Fruit fly (Drosophila melanogaster) whole organism, embryonic: ENCODE data around the gene wam.
A peak's percentile ranks its signal among the peaks of the same experiment; 100 is the strongest.

Experiments
- Awh ChIP-seq: fragments of 200-800 bp; sonication (Bioruptor generic); IDR thresholded peaks from 2 replicates; pipeline ENCODE4, ENCODE4 v1.3.6; 2022; ENCODE audit warnings: missing biosample characterization, missing genetic modification characterization
- CG10462 ChIP-seq: fragments of 200-800 bp; sonication (Bioruptor generic); optimal IDR thresholded peaks from 2 replicates; lab custom pipeline; 2016; ENCODE audit warnings: missing biosample characterization, missing genetic modification characterization
- CG1233 ChIP-seq: fragments of 200-800 bp; sonication (Bioruptor generic); optimal IDR thresholded peaks from 4 replicates; lab custom pipeline; 2018; ENCODE audit warnings: missing biosample characterization, mild to moderate bottlenecking, missing genetic modification characterization
- CG12942 ChIP-seq: fragments of 200-800 bp; sonication (Bioruptor generic); optimal IDR thresholded peaks from 3 replicates; lab custom pipeline; 2016; ENCODE audit warnings: missing biosample characterization, missing genetic modification characterization
- CG13296 ChIP-seq: fragments of 200-800 bp; sonication (Bioruptor generic); optimal IDR thresholded peaks from 3 replicates; lab custom pipeline; 2018; ENCODE audit warnings: missing biosample characterization, mild to moderate bottlenecking, missing genetic modification characterization
- CG14860 ChIP-seq: fragments of 200-800 bp; sonication (Bioruptor generic); IDR thresholded peaks from 3 replicates; pipeline ENCODE4 v1.3.6; 2022; ENCODE audit warnings: missing biosample characterization, missing genetic modification characterization; ENCODE audit not compliant: partially characterized antibody
- CG15514 ChIP-seq: fragments of 200-800 bp; sonication (Bioruptor generic); optimal IDR thresholded peaks from 3 replicates; lab custom pipeline; 2017; ENCODE audit warnings: missing biosample characterization, missing genetic modification characterization, mild to moderate bottlenecking, moderate library complexity, missing genetic modification reagents
- CG17829 ChIP-seq: fragments of 200-800 bp; optimal IDR thresholded peaks from 2 replicates; lab custom pipeline; 2019; ENCODE audit warnings: missing biosample characterization, mild to moderate bottlenecking, missing genetic modification characterization, moderate library complexity
- CG18262 ChIP-seq: fragments of 200-800 bp; optimal IDR thresholded peaks from 3 replicates; lab custom pipeline; 2019; ENCODE audit warnings: missing biosample characterization, mild to moderate bottlenecking, missing genetic modification characterization, moderate library complexity
- CG2202 ChIP-seq: fragments of 200-800 bp; sonication (Bioruptor generic); optimal IDR thresholded peaks from 2 replicates; lab custom pipeline; 2018; ENCODE audit warnings: missing biosample characterization, mild to moderate bottlenecking, missing genetic modification characterization
- CG33213 ChIP-seq: fragments of 200-800 bp; sonication (Bioruptor generic); optimal IDR thresholded peaks from 3 replicates; lab custom pipeline; 2016; ENCODE audit warnings: missing biosample characterization, missing genetic modification characterization
- CG3838 ChIP-seq: fragments of 200-800 bp; sonication (Bioruptor generic); optimal IDR thresholded peaks from 3 replicates; lab custom pipeline; 2016; ENCODE audit warnings: missing biosample characterization, missing genetic modification characterization
- CG4854 ChIP-seq: fragments of 200-800 bp; sonication (Bioruptor generic); optimal IDR thresholded peaks from 2 replicates; lab custom pipeline; 2016; ENCODE audit warnings: missing biosample characterization, missing genetic modification characterization, inconsistent platforms
- CG6689 ChIP-seq: fragments of 200-800 bp; sonication (Bioruptor generic); IDR thresholded peaks from 2 replicates; pipeline ENCODE4 v1.3.6; 2022; ENCODE audit warnings: missing biosample characterization, missing genetic modification characterization
- CG7928 ChIP-seq: fragments of 200-800 bp; sonication (Bioruptor generic); optimal IDR thresholded peaks from 2 replicates; lab custom pipeline; 2017; ENCODE audit warnings: missing biosample characterization, mild to moderate bottlenecking, missing genetic modification characterization
- CG8290 ChIP-seq, 3 experiments: fragments of 200-800 bp; sonication (Bioruptor generic); optimal IDR thresholded peaks; 2 replicates each; lab custom pipeline; 2016 to 2019; ENCODE audit warnings: missing biosample characterization in 3 of 3, missing genetic modification characterization in 3 of 3, mild to moderate bottlenecking in 2 of 3, moderate library complexity in 1 of 3
- CG9817 ChIP-seq: fragments of 200-800 bp; sonication (Bioruptor generic); optimal IDR thresholded peaks from 2 replicates; lab custom pipeline; 2018; ENCODE audit warnings: missing biosample characterization, mild to moderate bottlenecking, missing genetic modification characterization, moderate library complexity
- CG9932 ChIP-seq: fragments of 200-800 bp; sonication (Bioruptor generic); IDR thresholded peaks from 2 replicates; pipeline ENCODE4 v1.3.6; 2022; ENCODE audit warnings: missing biosample characterization, missing genetic modification characterization
- D19B ChIP-seq: fragments of 200-800 bp; sonication (Bioruptor generic); optimal IDR thresholded peaks from 2 replicates; lab custom pipeline; 2017; ENCODE audit warnings: missing biosample characterization, mild to moderate bottlenecking, missing genetic modification characterization
- E2f2 ChIP-seq: fragments of 200-800 bp; sonication (Bioruptor generic); IDR thresholded peaks from 2 replicates; pipeline ENCODE4 v1.3.6; 2022; ENCODE audit warnings: missing biosample characterization, missing genetic modification characterization
- Gug ChIP-seq: fragments of 200-800 bp; sonication (Bioruptor generic); IDR thresholded peaks from 4 replicates; pipeline ENCODE4 v1.3.6; 2022; ENCODE audit warnings: missing biosample characterization, missing genetic modification characterization
- HLH3B ChIP-seq: fragments of 200-800 bp; sonication (Bioruptor generic); IDR thresholded peaks from 2 replicates; pipeline ENCODE4 v1.3.6; 2022; ENCODE audit warnings: missing biosample characterization, missing genetic modification characterization
- HLHmδ ChIP-seq: fragments of 200-800 bp; sonication (Bioruptor generic); optimal IDR thresholded peaks from 2 replicates; lab custom pipeline; 2018; ENCODE audit warnings: missing biosample characterization, mild to moderate bottlenecking, missing genetic modification characterization, moderate library complexity
- MTF-1 ChIP-seq: fragments of 200-800 bp; sonication (Bioruptor generic); optimal IDR thresholded peaks from 2 replicates; lab custom pipeline; 2018; ENCODE audit warnings: missing biosample characterization, mild to moderate bottlenecking, missing genetic modification characterization, borderline replicate concordance
- Mes4 ChIP-seq: fragments of 200-800 bp; sonication (Bioruptor generic); optimal IDR thresholded peaks from 2 replicates; lab custom pipeline; 2016; ENCODE audit warnings: missing biosample characterization, missing genetic modification characterization
- Nf-YB ChIP-seq: fragments of 200-800 bp; sonication (Bioruptor generic); optimal IDR thresholded peaks from 3 replicates; lab custom pipeline; 2019; ENCODE audit warnings: missing biosample characterization, mild to moderate bottlenecking, missing genetic modification characterization, moderate library complexity
- Spps ChIP-seq: fragments of 200-800 bp; sonication (Bioruptor generic); optimal IDR thresholded peaks from 2 replicates; lab custom pipeline; 2018; ENCODE audit warnings: missing biosample characterization, mild to moderate bottlenecking, missing genetic modification characterization
- Usf ChIP-seq: fragments of 200-800 bp; sonication (Bioruptor generic); optimal IDR thresholded peaks from 2 replicates; lab custom pipeline; 2017; ENCODE audit warnings: missing genotype, missing biosample characterization, missing genetic modification characterization
- ab ChIP-seq: fragments of 200-800 bp; sonication (Bioruptor generic); optimal IDR thresholded peaks from 2 replicates; lab custom pipeline; 2016; ENCODE audit warnings: missing biosample characterization, missing genetic modification characterization
- bab2 ChIP-seq: fragments of 200-800 bp; sonication (Bioruptor generic); optimal IDR thresholded peaks from 2 replicates; lab custom pipeline; 2016; ENCODE audit warnings: missing biosample characterization, missing genetic modification characterization
- bsh ChIP-seq, 2 experiments: fragments of 200-800 bp; sonication (Bioruptor generic); optimal IDR thresholded peaks; 2 replicates each; lab custom pipeline; 2017 to 2018; ENCODE audit warnings: mild to moderate bottlenecking in 2 of 2, missing biosample characterization in 2 of 2, missing genetic modification characterization in 2 of 2, moderate library complexity in 1 of 2
- btn ChIP-seq: fragments of 200-800 bp; sonication (Bioruptor generic); optimal IDR thresholded peaks from 2 replicates; lab custom pipeline; 2016; ENCODE audit warnings: missing biosample characterization, missing genetic modification characterization
- crc ChIP-seq: fragments of 200-800 bp; sonication (Bioruptor generic); optimal IDR thresholded peaks from 2 replicates; lab custom pipeline; 2016; ENCODE audit warnings: missing biosample characterization, missing genetic modification characterization
- crol ChIP-seq: fragments of 200-800 bp; sonication (Bioruptor generic); IDR thresholded peaks from 2 replicates; pipeline ENCODE4 v1.3.6; 2022; ENCODE audit warnings: missing biosample characterization, missing genetic modification characterization
- dpn ChIP-seq, 2 experiments: fragments of 200-800 bp; sonication (Bioruptor generic); optimal IDR thresholded peaks; 3 replicates each; lab custom pipeline; 2016; ENCODE audit warnings: missing biosample characterization in 2 of 2, missing genetic modification characterization in 2 of 2
- dysf ChIP-seq: fragments of 200-800 bp; sonication (Bioruptor generic); IDR thresholded peaks from 3 replicates; pipeline ENCODE4 v1.3.6; 2022; ENCODE audit warnings: missing biosample characterization, missing genetic modification characterization
- gro ChIP-seq: fragments of 200-800 bp; sonication (Bioruptor generic); optimal IDR thresholded peaks from 2 replicates; lab custom pipeline; 2016; ENCODE audit warnings: missing biosample characterization, missing genetic modification characterization
- inv ChIP-seq: fragments of 200-800 bp; sonication (Bioruptor generic); IDR thresholded peaks from 2 replicates; pipeline ENCODE4 v1.3.6; 2022; ENCODE audit warnings: missing biosample characterization, missing genetic modification characterization; ENCODE audit not compliant: partially characterized antibody
- nerfin-1 ChIP-seq: fragments of 200-800 bp; sonication (Bioruptor generic); optimal IDR thresholded peaks from 3 replicates; lab custom pipeline; 2019; ENCODE audit warnings: missing biosample characterization, mild to moderate bottlenecking, missing genetic modification characterization, moderate library complexity
- oc ChIP-seq: fragments of 200-800 bp; sonication (Bioruptor generic); optimal IDR thresholded peaks from 2 replicates; lab custom pipeline; 2018; ENCODE audit warnings: missing biosample characterization, mild to moderate bottlenecking, missing genetic modification characterization, moderate library complexity
- odd ChIP-seq: fragments of 200-800 bp; sonication (Bioruptor generic); optimal IDR thresholded peaks from 2 replicates; lab custom pipeline; 2017; ENCODE audit warnings: missing biosample characterization, mild to moderate bottlenecking, missing genetic modification characterization
- pan ChIP-seq, 4 experiments: fragments of >200 bp in 3 of 4; fragments of 200-800 bp in 1 of 4; sonication (Bioruptor generic) in 1 of 4; optimal IDR thresholded peaks in 3 of 4; IDR thresholded peaks in 1 of 4; 2 replicates each; pipeline versions ENCODE4 v1.3.6 to Lab custom; 2017 to 2022; ENCODE audit warnings: missing biosample characterization in 2 of 4, missing genetic modification characterization in 2 of 4, mixed read lengths in 1 of 4
- phol ChIP-seq: fragments of 200-800 bp; sonication (Bioruptor generic); optimal IDR thresholded peaks from 3 replicates; lab custom pipeline; 2018; ENCODE audit warnings: missing biosample characterization, mild to moderate bottlenecking, missing genetic modification characterization, moderate library complexity
- psq ChIP-seq: fragments of 200-800 bp; sonication (Bioruptor generic); optimal IDR thresholded peaks from 2 replicates; lab custom pipeline; 2017; ENCODE audit warnings: missing biosample characterization, missing genetic modification characterization
- pum ChIP-seq: fragments of 200-800 bp; sonication (Bioruptor generic); optimal IDR thresholded peaks from 2 replicates; lab custom pipeline; 2016; ENCODE audit warnings: missing biosample characterization, missing genetic modification characterization
- seq ChIP-seq: fragments of 200-800 bp; sonication (Bioruptor generic); IDR thresholded peaks from 2 replicates; pipeline ENCODE4 v1.3.6; 2022; ENCODE audit warnings: missing biosample characterization, missing genetic modification characterization
- sim ChIP-seq: fragments of 200-800 bp; sonication (Bioruptor generic); IDR thresholded peaks from 2 replicates; pipeline ENCODE4 v1.3.6; 2022; ENCODE audit warnings: missing biosample characterization, missing genetic modification characterization
- tgo ChIP-seq: fragments of 200-800 bp; sonication (Bioruptor generic); IDR thresholded peaks from 3 replicates; pipeline ENCODE4 v1.3.6; 2022; ENCODE audit warnings: missing biosample characterization, missing genetic modification characterization
- tio ChIP-seq: fragments of 200-800 bp; sonication (Bioruptor generic); optimal IDR thresholded peaks from 2 replicates; lab custom pipeline; 2017; ENCODE audit warnings: missing biosample characterization, missing genetic modification characterization, inconsistent platforms
- yki ChIP-seq: fragments of >200 bp; optimal IDR thresholded peaks from 3 replicates; lab custom pipeline; 2018

Gene wam

DNA sequence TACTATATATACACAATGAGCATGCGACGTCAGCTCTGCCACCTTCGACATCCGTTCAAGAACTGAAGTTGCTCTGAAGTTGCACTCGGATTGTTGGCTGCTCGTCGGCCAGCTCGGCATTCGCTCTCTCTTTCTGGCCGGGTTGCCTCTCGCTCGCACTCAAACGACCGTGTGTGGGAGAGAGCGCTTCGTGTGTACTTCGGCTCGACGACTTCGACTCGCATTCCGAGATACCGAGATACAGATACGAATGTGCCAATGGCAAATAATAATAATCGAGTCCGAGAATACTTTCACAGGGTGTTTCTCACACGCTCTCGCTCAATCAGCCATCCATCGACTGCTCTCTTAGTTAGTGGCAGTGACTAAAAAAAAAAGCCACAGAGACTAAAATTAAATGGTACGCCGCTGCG is 7.5 kb upstream of the wam start (continued):
- TF ChIP-seq CG6689 (GFP tag; lab: Robert Waterston, UW) = peak; percentile 25; the same call in 1 of the 2 replicates
- TF ChIP-seq dpn (GFP tag; optimal IDR thresholded peaks at IDR 0.05; lab: Kevin White, UChicago) = peak in 1 of 2 experiments; percentile 29
- TF ChIP-seq CG13296 (GFP tag; lab: Kevin White, UChicago) = peak; percentile 19
- peak; percentile 8 for TF ChIP-seq CG15514
- TF ChIP-seq tio (GFP tag; lab: Kevin White, UChicago) = no peak
- TF ChIP-seq tgo = no peak
- TF ChIP-seq HLHmδ (GFP tag; lab: Kevin White, UChicago) = peak; percentile 66
- no peak for TF ChIP-seq CG7928 (GFP tag; lab: Kevin White, UChicago)
- no peak for TF ChIP-seq ab (GFP tag; lab: Kevin White, UChicago)
- TF ChIP-seq CG14860 = no peak
- no peak for TF ChIP-seq CG4854
- no peak for TF ChIP-seq sim (GFP tag; lab: Robert Waterston, UW)
- no peak; the same call in 1 of the 2 replicates for TF ChIP-seq seq
- TF ChIP-seq bsh (GFP tag; optimal IDR thresholded peaks at IDR 0.05; lab: Kevin White, UChicago) = peak; percentile 18 to 64
- TF ChIP-seq yki = peak; percentile 1
- TF ChIP-seq Mes4 (GFP tag; lab: Kevin White, UChicago) = no peak
- no peak for TF ChIP-seq crc
- TF ChIP-seq nerfin-1 (tag; lab: Kevin White, UChicago) = peak; percentile 95
- TF ChIP-seq CG1233 (GFP tag; lab: Kevin White, UChicago) = no peak
- TF ChIP-seq btn = no peak
- TF ChIP-seq oc (tag; lab: Kevin White, UChicago) = peak; percentile 16
- no peak for TF ChIP-seq pum (GFP tag; lab: Kevin White, UChicago)
- no peak for TF ChIP-seq CG10462 (GFP tag; lab: Kevin White, UChicago)
- TF ChIP-seq MTF-1 (GFP tag; lab: Kevin White, UChicago) = peak; percentile 31
- peak; percentile 51 for TF ChIP-seq gro (GFP tag; lab: Kevin White, UChicago)
- TF ChIP-seq pan (optimal IDR thresholded peaks at IDR 0.05; lab: Kevin White, UChicago) = no peak
- peak in 1 of 2 experiments; percentile 48 for TF ChIP-seq pan (GFP tag; optimal IDR thresholded peaks at IDR 0.05 in 1 of 2, IDR thresholded peaks at IDR 0.05 in 1 of 2)
- peak; percentile 30; the same call in 1 of the 2 replicates for TF ChIP-seq HLH3B
- TF ChIP-seq CG9932 = peak; percentile 6; the same call in 1 of the 2 replicates
- TF ChIP-seq CG12942 = no peak
- no peak for TF ChIP-seq Usf (GFP tag; lab: Kevin White, UChicago)
- no peak for TF ChIP-seq D19B
- no peak for TF ChIP-seq phol (tag; lab: Kevin White, UChicago)
- no peak for TF ChIP-seq CG2202 (tag; lab: Kevin White, UChicago)
- peak; percentile 49 for TF ChIP-seq CG17829 (tag; lab: Kevin White, UChicago)
- TF ChIP-seq CG8290 (GFP tag; optimal IDR thresholded peaks at IDR 0.05; lab: Kevin White, UChicago) = peak; percentile 62
- peak in 1 of 2 experiments; percentile 68 for TF ChIP-seq CG8290 (tag; optimal IDR thresholded peaks at IDR 0.05; lab: Kevin White, UChicago)
- TF ChIP-seq odd = no peak
- TF ChIP-seq dysf (GFP tag; lab: Robert Waterston, UW) = 0 out of 3 replicates have a peak, but pooled peaks have one; percentile 22
- TF ChIP-seq Gug (GFP tag; lab: Robert Waterston, UW) = no peak
- no peak for TF ChIP-seq bab2
- no peak for TF ChIP-seq inv (GFP tag; lab: Robert Waterston, UW)
- no peak; the same call in 1 of the 2 replicates for TF ChIP-seq Awh (GFP tag; lab: Robert Waterston, UW)
- no peak for TF ChIP-seq CG9817
- TF ChIP-seq E2f2 (GFP tag; lab: Robert Waterston, UW) = no peak; the same call in 1 of the 2 replicates
- TF ChIP-seq psq = no peak
- TF ChIP-seq Nf-YB (GFP tag; lab: Kevin White, UChicago) = peak; percentile 97
- TF ChIP-seq Spps = no peak
- TF ChIP-seq CG18262 = peak; percentile 29
- TF ChIP-seq crol (GFP tag; lab: Robert Waterston, UW) = no peak
- no peak for TF ChIP-seq CG3838 (GFP tag; lab: Kevin White, UChicago)
- no peak for TF ChIP-seq CG33213 (GFP tag; lab: Kevin White, UChicago)
